Fruit fly (Drosophila melanogaster) whole organism, embryonic: Measurements from ENCODE around the gene CG15403.

Experiments
- Abd-B ChIP-seq: fragments of 200-800 bp; sonication (Bioruptor generic); optimal IDR thresholded peaks from 2 replicates; lab custom pipeline; 2018; ENCODE audit warnings: missing biosample characterization, mild to moderate bottlenecking, missing genetic modification characterization, moderate library complexity
- Aef1 ChIP-seq: fragments of 200-800 bp; sonication (Bioruptor generic); IDR thresholded peaks from 3 replicates; pipeline ENCODE4 v1.3.6; 2022; ENCODE audit warnings: missing biosample characterization, missing genetic modification characterization
- Awh ChIP-seq: fragments of 200-800 bp; sonication (Bioruptor generic); IDR thresholded peaks from 2 replicates; pipeline ENCODE4, ENCODE4 v1.3.6; 2022; ENCODE audit warnings: missing biosample characterization, missing genetic modification characterization
- BEAF-32 ChIP-seq: fragments of 200-800 bp; sonication (Bioruptor generic); optimal IDR thresholded peaks from 3 replicates; lab custom pipeline; 2017; ENCODE audit warnings: missing biosample characterization, missing genetic modification characterization, mild to moderate bottlenecking, moderate library complexity, missing genetic modification reagents
- CG10267 ChIP-seq: fragments of 200-800 bp; sonication (Bioruptor generic); optimal IDR thresholded peaks from 2 replicates; lab custom pipeline; 2018; ENCODE audit warnings: missing biosample characterization, mild to moderate bottlenecking, missing genetic modification characterization, moderate library complexity
- CG10654 ChIP-seq: fragments of 200-800 bp; sonication (Bioruptor generic); optimal IDR thresholded peaks from 2 replicates; lab custom pipeline; 2016; ENCODE audit warnings: missing biosample characterization, missing genetic modification characterization
- CG11723 ChIP-seq: fragments of 200-800 bp; sonication (Bioruptor generic); optimal IDR thresholded peaks from 2 replicates; lab custom pipeline; 2017; ENCODE audit warnings: missing biosample characterization, mild to moderate bottlenecking, missing genetic modification characterization
- CG13775 ChIP-seq: fragments of 200-800 bp; sonication (Bioruptor generic); optimal IDR thresholded peaks from 3 replicates; lab custom pipeline; 2017; ENCODE audit warnings: missing biosample characterization, mild to moderate bottlenecking, missing genetic modification characterization
- CG13894 ChIP-seq: fragments of 200-800 bp; sonication (Bioruptor generic); optimal IDR thresholded peaks from 3 replicates; lab custom pipeline; 2018; ENCODE audit warnings: missing biosample characterization, mild to moderate bottlenecking, missing genetic modification characterization, moderate library complexity
- CG15479 ChIP-seq: fragments of 200-800 bp; sonication (Bioruptor generic); optimal IDR thresholded peaks from 3 replicates; lab custom pipeline; 2019; ENCODE audit warnings: missing biosample characterization, mild to moderate bottlenecking, missing genetic modification characterization, moderate library complexity
- CG17568 ChIP-seq: fragments of 200-800 bp; sonication (Bioruptor generic); optimal IDR thresholded peaks from 2 replicates; lab custom pipeline; 2018; ENCODE audit warnings: missing biosample characterization, mild to moderate bottlenecking, missing genetic modification characterization, moderate library complexity
- CG18764 ChIP-seq: fragments of 200-800 bp; sonication (Bioruptor generic); optimal IDR thresholded peaks from 3 replicates; lab custom pipeline; 2016; ENCODE audit warnings: missing biosample characterization, missing genetic modification characterization
- CG31365 ChIP-seq: fragments of 200-800 bp; sonication (Bioruptor generic); optimal IDR thresholded peaks from 2 replicates; lab custom pipeline; 2018; ENCODE audit warnings: missing biosample characterization, mild to moderate bottlenecking, missing genetic modification characterization
- CG32772 ChIP-seq: fragments of 200-800 bp; sonication (Bioruptor generic); IDR thresholded peaks from 2 replicates; pipeline ENCODE4 v1.3.6; 2022; ENCODE audit warnings: missing biosample characterization, missing genetic modification characterization
- CG4328 ChIP-seq: fragments of 200-800 bp; sonication (Bioruptor generic); optimal IDR thresholded peaks from 3 replicates; lab custom pipeline; 2017; ENCODE audit warnings: missing biosample characterization, missing genetic modification reagents, missing genetic modification characterization
- CG6765 ChIP-seq: fragments of 200-800 bp; sonication (Bioruptor generic); optimal IDR thresholded peaks from 3 replicates; lab custom pipeline; 2017; ENCODE audit warnings: missing biosample characterization, mild to moderate bottlenecking, missing genetic modification characterization
- CG7745 ChIP-seq: fragments of 200-800 bp; sonication (Bioruptor generic); optimal IDR thresholded peaks from 2 replicates; lab custom pipeline; 2018; ENCODE audit warnings: missing biosample characterization, mild to moderate bottlenecking, missing genetic modification characterization, moderate library complexity
- CG7839 ChIP-seq: fragments of 200-800 bp; sonication (Bioruptor generic); optimal IDR thresholded peaks from 3 replicates; lab custom pipeline; 2018; ENCODE audit warnings: missing biosample characterization, mild to moderate bottlenecking, missing genetic modification characterization, moderate library complexity
- CG8089 ChIP-seq: fragments of 200-800 bp; sonication (Bioruptor generic); optimal IDR thresholded peaks from 3 replicates; lab custom pipeline; 2016; ENCODE audit warnings: missing biosample characterization, missing genetic modification characterization
- CG9817 ChIP-seq: fragments of 200-800 bp; sonication (Bioruptor generic); optimal IDR thresholded peaks from 2 replicates; lab custom pipeline; 2018; ENCODE audit warnings: missing biosample characterization, mild to moderate bottlenecking, missing genetic modification characterization, moderate library complexity
- CG9876 ChIP-seq: fragments of 200-800 bp; sonication (Bioruptor generic); optimal IDR thresholded peaks from 2 replicates; lab custom pipeline; 2016; ENCODE audit warnings: missing biosample characterization, missing genetic modification characterization
- CrebB ChIP-seq: fragments of 200-800 bp; sonication (Bioruptor generic); optimal IDR thresholded peaks from 3 replicates; lab custom pipeline; 2018; ENCODE audit warnings: missing biosample characterization, mild to moderate bottlenecking, missing genetic modification characterization
- Dfd ChIP-seq, 2 experiments: fragments of >200 bp; optimal IDR thresholded peaks; 2 replicates each; lab custom pipeline; 2017; ENCODE audit warnings: missing biosample characterization in 2 of 2, missing genetic modification characterization in 2 of 2
- Dip2 ChIP-seq: fragments of 200-800 bp; sonication (Bioruptor generic); IDR thresholded peaks from 2 replicates; pipeline ENCODE4 v1.3.6; 2022; ENCODE audit warnings: missing biosample characterization, missing genetic modification characterization
- ERR ChIP-seq: fragments of 200-800 bp; sonication (Bioruptor generic); optimal IDR thresholded peaks from 2 replicates; lab custom pipeline; 2016; ENCODE audit warnings: missing biosample characterization, missing genetic modification characterization
- MTF-1 ChIP-seq: fragments of 200-800 bp; sonication (Bioruptor generic); optimal IDR thresholded peaks from 2 replicates; lab custom pipeline; 2018; ENCODE audit warnings: missing biosample characterization, mild to moderate bottlenecking, missing genetic modification characterization, borderline replicate concordance
- NFAT ChIP-seq: fragments of 200-800 bp; sonication (Bioruptor generic); IDR thresholded peaks from 2 replicates; pipeline ENCODE4 v1.3.6; 2022; ENCODE audit warnings: missing biosample characterization, missing genetic modification characterization
- YL-1 ChIP-seq: fragments of 200-800 bp; sonication (Bioruptor generic); optimal IDR thresholded peaks from 3 replicates; lab custom pipeline; 2017; ENCODE audit warnings: missing biosample characterization, mild to moderate bottlenecking, missing genetic modification characterization
- bsh ChIP-seq, 2 experiments: fragments of 200-800 bp; sonication (Bioruptor generic); optimal IDR thresholded peaks; 2 replicates each; lab custom pipeline; 2017 to 2018; ENCODE audit warnings: mild to moderate bottlenecking in 2 of 2, missing biosample characterization in 2 of 2, missing genetic modification characterization in 2 of 2, moderate library complexity in 1 of 2
- caup ChIP-seq: fragments of 200-800 bp; sonication (Bioruptor generic); optimal IDR thresholded peaks from 3 replicates; lab custom pipeline; 2017; ENCODE audit warnings: missing biosample characterization, mild to moderate bottlenecking, missing genetic modification characterization, moderate library complexity; ENCODE audit not compliant: severe bottlenecking
- dan ChIP-seq: fragments of 200-800 bp; sonication (Bioruptor generic); IDR thresholded peaks from 2 replicates; pipeline ENCODE4 v1.3.6; 2022; ENCODE audit warnings: missing biosample characterization, missing genetic modification characterization
- esg ChIP-seq: fragments of 200-800 bp; sonication (Bioruptor generic); conservative IDR thresholded peaks from 2 replicates; pipeline ENCODE4 v1.3.6; 2022; ENCODE audit warnings: missing biosample characterization, missing genetic modification characterization
- fd96Cb ChIP-seq: fragments of 200-800 bp; sonication (Bioruptor generic); optimal IDR thresholded peaks from 2 replicates; lab custom pipeline; 2018; ENCODE audit warnings: missing biosample characterization, mild to moderate bottlenecking, missing genetic modification characterization, moderate library complexity
- gce ChIP-seq: fragments of 200-800 bp; sonication (Bioruptor generic); IDR thresholded peaks from 3 replicates; pipeline ENCODE4 v1.3.6; 2022; ENCODE audit warnings: missing biosample characterization, missing genetic modification characterization
- h ChIP-seq: fragments of >200 bp; optimal IDR thresholded peaks from 2 replicates; lab custom pipeline; 2017
- hth ChIP-seq: fragments of >200 bp; optimal IDR thresholded peaks from 2 replicates; lab custom pipeline; 2017; ENCODE audit warnings: inconsistent platforms
- kah ChIP-seq: fragments of 200-800 bp; sonication (Bioruptor generic); optimal IDR thresholded peaks from 2 replicates; lab custom pipeline; 2018; ENCODE audit warnings: missing biosample characterization, mild to moderate bottlenecking, missing genetic modification characterization
- lov ChIP-seq, 2 experiments: fragments of 200-800 bp in 1 of 2; fragments of >200 bp in 1 of 2; sonication (Bioruptor generic) in 1 of 2; IDR thresholded peaks in 1 of 2; optimal IDR thresholded peaks in 1 of 2; 2 replicates in 1 of 2; 3 replicates in 1 of 2; pipeline versions ENCODE4 v1.3.6 to Lab custom; 2017 to 2022; ENCODE audit warnings: missing biosample characterization in 1 of 2, missing genetic modification characterization in 1 of 2
- mirr ChIP-seq: fragments of 200-800 bp; sonication (Bioruptor generic); optimal IDR thresholded peaks from 3 replicates; lab custom pipeline; 2018; ENCODE audit warnings: missing biosample characterization, mild to moderate bottlenecking, missing genetic modification characterization
- nmo ChIP-seq: fragments of 200-800 bp; sonication (Bioruptor generic); optimal IDR thresholded peaks from 2 replicates; lab custom pipeline; 2018; ENCODE audit warnings: missing biosample characterization, mild to moderate bottlenecking, missing genetic modification characterization, moderate library complexity
- org-1 ChIP-seq: fragments of 200-800 bp; sonication (Bioruptor generic); optimal IDR thresholded peaks from 2 replicates; lab custom pipeline; 2017; ENCODE audit warnings: missing biosample characterization, missing genetic modification characterization
- pros ChIP-seq: fragments of 200-800 bp; sonication (Bioruptor generic); optimal IDR thresholded peaks from 3 replicates; lab custom pipeline; 2019; ENCODE audit warnings: missing biosample characterization, mild to moderate bottlenecking, missing genetic modification characterization, moderate library complexity
- rib ChIP-seq: fragments of 200-800 bp; sonication (Bioruptor generic); IDR thresholded peaks from 2 replicates; pipeline ENCODE4 v1.3.6; 2022; ENCODE audit warnings: missing biosample characterization, missing genetic modification characterization
- scrt ChIP-seq: fragments of 200-800 bp; sonication (Bioruptor generic); optimal IDR thresholded peaks from 2 replicates; lab custom pipeline; 2018; ENCODE audit warnings: missing biosample characterization, mild to moderate bottlenecking, missing genetic modification characterization, moderate library complexity
- sens-2 ChIP-seq: fragments of 200-800 bp; sonication (Bioruptor generic); IDR thresholded peaks from 2 replicates; pipeline ENCODE4 v1.3.6; 2022; ENCODE audit warnings: missing biosample characterization, missing genetic modification characterization
- sqz ChIP-seq: fragments of 200-800 bp; sonication (Bioruptor generic); optimal IDR thresholded peaks from 3 replicates; lab custom pipeline; 2018; ENCODE audit warnings: missing biosample characterization, mild to moderate bottlenecking, missing genetic modification characterization
- sr ChIP-seq: fragments of 200-800 bp; sonication (Bioruptor generic); IDR thresholded peaks from 3 replicates; pipeline ENCODE4 v1.3.6; 2022; ENCODE audit warnings: missing biosample characterization, missing genetic modification characterization
- tap ChIP-seq: fragments of 200-800 bp; optimal IDR thresholded peaks from 3 replicates; lab custom pipeline; 2019; ENCODE audit warnings: missing biosample characterization, mild to moderate bottlenecking, missing genetic modification characterization, moderate library complexity
- unpg ChIP-seq: fragments of 200-800 bp; sonication (Bioruptor generic); optimal IDR thresholded peaks from 3 replicates; lab custom pipeline; 2018; ENCODE audit warnings: missing biosample characterization, mild to moderate bottlenecking, missing genetic modification characterization, moderate library complexity
- usp ChIP-seq: fragments of >200 bp; optimal IDR thresholded peaks from 2 replicates; lab custom pipeline; 2017; ENCODE audit warnings: missing biosample characterization, missing genetic modification characterization
- yki ChIP-seq: fragments of >200 bp; optimal IDR thresholded peaks from 3 replicates; lab custom pipeline; 2018

The CG15403 gene

dm6 chr2L:3092535-3092934 lies 35.9 kb upstream of the CG15403 start (continued):
- no peak for TF ChIP-seq lov (optimal IDR thresholded peaks at IDR 0.05; lab: Kevin White, UChicago)
- TF ChIP-seq lov (GFP tag; IDR thresholded peaks at IDR 0.05; lab: Robert Waterston, UW), result no peak
- TF ChIP-seq sqz (GFP tag; lab: Kevin White, UChicago), result no peak
- no peak for TF ChIP-seq NFAT (GFP tag; lab: Robert Waterston, UW)
- TF ChIP-seq Dfd (GFP tag; optimal IDR thresholded peaks at IDR 0.05; lab: Kevin White, UChicago), result no peak
- TF ChIP-seq yki, result no peak
- TF ChIP-seq gce, result no peak
- TF ChIP-seq sr (GFP tag; lab: Robert Waterston, UW), result no peak
- TF ChIP-seq mirr (GFP tag; lab: Kevin White, UChicago), result no peak
- TF ChIP-seq CG10267 (tag; lab: Kevin White, UChicago), result no peak
- TF ChIP-seq CG15479 (GFP tag; lab: Kevin White, UChicago), result no peak
- TF ChIP-seq CG11723 (GFP tag; lab: Kevin White, UChicago), result no peak
- TF ChIP-seq YL-1 (GFP tag; lab: Kevin White, UChicago), result no peak
- no peak for TF ChIP-seq caup (GFP tag; lab: Kevin White, UChicago)
- peak; percentile 43 for TF ChIP-seq fd96Cb
- TF ChIP-seq dan (GFP tag; lab: Robert Waterston, UW), result no peak
- TF ChIP-seq CG7839 (tag; lab: Kevin White, UChicago), result peak; percentile 55
- no peak for TF ChIP-seq tap (tag; lab: Kevin White, UChicago)
- no peak for TF ChIP-seq MTF-1 (GFP tag; lab: Kevin White, UChicago)
- no peak for TF ChIP-seq usp (GFP tag; lab: Kevin White, UChicago)
- no peak for TF ChIP-seq CG10654 (GFP tag; lab: Kevin White, UChicago)
- no peak for TF ChIP-seq Dip2 (GFP tag; lab: Robert Waterston, UW)
- no peak for TF ChIP-seq CG9876
- TF ChIP-seq scrt (GFP tag; lab: Kevin White, UChicago), result peak; percentile 24
- peak; percentile 31 for TF ChIP-seq unpg (GFP tag; lab: Kevin White, UChicago)
- no peak for TF ChIP-seq CG8089
- no peak for TF ChIP-seq org-1 (GFP tag; lab: Kevin White, UChicago)
- no peak for TF ChIP-seq CG13775 (GFP tag; lab: Kevin White, UChicago)
- peak; percentile 45; the same call in 1 of the 2 replicates for TF ChIP-seq esg (GFP tag; lab: Robert Waterston, UW)
- TF ChIP-seq CG6765, result no peak
- no peak for TF ChIP-seq CG7745 (tag; lab: Kevin White, UChicago)
- no peak for TF ChIP-seq CrebB (tag; lab: Kevin White, UChicago)
- TF ChIP-seq CG32772, result peak; percentile 27; the same call in 1 of the 2 replicates
- TF ChIP-seq sens-2 (GFP tag; lab: Robert Waterston, UW), result no peak
- TF ChIP-seq CG18764 (GFP tag; lab: Kevin White, UChicago), result no peak
- peak; percentile 19; the same call in 1 of the 3 replicates for TF ChIP-seq Aef1 (GFP tag; lab: Robert Waterston, UW)
- no peak for TF ChIP-seq ERR (GFP tag; lab: Kevin White, UChicago)
- TF ChIP-seq CG13894 (tag; lab: Kevin White, UChicago), result no peak
- TF ChIP-seq CG4328, result no peak
- TF ChIP-seq hth (lab: Kevin White, UChicago), result no peak
- no peak for TF ChIP-seq Awh (GFP tag; lab: Robert Waterston, UW)
- TF ChIP-seq kah, result no peak
- no peak for TF ChIP-seq h (lab: Kevin White, UChicago)
- TF ChIP-seq CG9817, result peak; percentile 11
- no peak for TF ChIP-seq BEAF-32 (GFP tag; lab: Kevin White, UChicago)
- TF ChIP-seq bsh (GFP tag; optimal IDR thresholded peaks at IDR 0.05; lab: Kevin White, UChicago), result peak in 1 of 2 experiments; percentile 26
- TF ChIP-seq Abd-B, result peak; percentile 0
- no peak for TF ChIP-seq CG17568
- peak; percentile 52 for TF ChIP-seq nmo (GFP tag; lab: Kevin White, UChicago)
- TF ChIP-seq pros, result no peak
- no peak for TF ChIP-seq rib (GFP tag; lab: Robert Waterston, UW)
- TF ChIP-seq CG31365, result no peak
